Fruit fly (Drosophila melanogaster): ENCODE results near the gene CG14007.
A peak's percentile ranks its signal among the peaks of the same experiment; 100 is the strongest.

CG14007 gene

dm6 chr2L:5723859-5724475, 7.5 kb upstream of the CG14007 start (continued):
- TF ChIP-seq phol (tag; optimal IDR thresholded peaks at IDR 0.05): no peak
- TF ChIP-seq klu (GFP tag; IDR thresholded peaks at IDR 0.05): no peak
- TF ChIP-seq CrebB (tag; optimal IDR thresholded peaks at IDR 0.05): no peak
- no peak for TF ChIP-seq toy (GFP tag; IDR thresholded peaks at IDR 0.05)
- no peak for TF ChIP-seq peb (GFP tag; IDR thresholded peaks at IDR 0.05)
- TF ChIP-seq CG6854 (GFP tag; optimal IDR thresholded peaks at IDR 0.05): no peak
- no peak for TF ChIP-seq chn (GFP tag; optimal IDR thresholded peaks at IDR 0.05)
- TF ChIP-seq aop (GFP tag; IDR thresholded peaks at IDR 0.05): no peak
- peak; percentile 59; the same call in 1 of the 3 replicates for TF ChIP-seq CG2199 (GFP tag; IDR thresholded peaks at IDR 0.05)
- TF ChIP-seq CG14667 (GFP tag; IDR thresholded peaks at IDR 0.05): no peak
- no peak for TF ChIP-seq CG34376 (GFP tag; optimal IDR thresholded peaks at IDR 0.05)
- TF ChIP-seq Drgx (GFP tag; IDR thresholded peaks at IDR 0.05): 0 out of 2 replicates have a peak, but pooled peaks have one; percentile 30
- peak; percentile 1 for TF ChIP-seq CG15601 (tag; optimal IDR thresholded peaks at IDR 0.05)
- TF ChIP-seq MTF-1 (GFP tag; optimal IDR thresholded peaks at IDR 0.05; ENCODE audit: borderline replicate concordance): no peak
- no peak for TF ChIP-seq NK7.1 (GFP tag; optimal IDR thresholded peaks at IDR 0.05)
- no peak for TF ChIP-seq emc (GFP tag; optimal IDR thresholded peaks at IDR 0.05)
- no peak for TF ChIP-seq CHES-1-like (GFP tag; optimal IDR thresholded peaks at IDR 0.05)
- peak; percentile 29; the same call in 1 of the 2 replicates for TF ChIP-seq Bgb (GFP tag; IDR thresholded peaks at IDR 0.05; ENCODE audit: partially characterized antibody)
- no peak for TF ChIP-seq az2 (GFP tag; optimal IDR thresholded peaks at IDR 0.05)
- TF ChIP-seq Vsx1 (GFP tag; optimal IDR thresholded peaks at IDR 0.05): peak; percentile 10
- TF ChIP-seq Chrac-16 (GFP tag; optimal IDR thresholded peaks at IDR 0.05): no peak
- TF ChIP-seq Med (GFP tag): peak; percentile 68
- TF ChIP-seq sens (GFP tag): no peak
- TF ChIP-seq CG15696 (tag; optimal IDR thresholded peaks at IDR 0.05): no peak
- TF ChIP-seq Fer3 (tag; optimal IDR thresholded peaks at IDR 0.05): no peak
- no peak for TF ChIP-seq CG1602 (GFP tag; optimal IDR thresholded peaks at IDR 0.05)
- no peak for TF ChIP-seq Deaf1 (tag; optimal IDR thresholded peaks at IDR 0.05)
- TF ChIP-seq CG10267 (tag; optimal IDR thresholded peaks at IDR 0.05): no peak
- no peak for TF ChIP-seq sisA (GFP tag; IDR thresholded peaks at IDR 0.05)
- peak; percentile 2 for TF ChIP-seq HHEX (GFP tag; optimal IDR thresholded peaks at IDR 0.05)
- peak; percentile 83 for TF ChIP-seq Myb (GFP tag; optimal IDR thresholded peaks at IDR 0.05)
- TF ChIP-seq abd-A (tag; optimal IDR thresholded peaks at IDR 0.05): no peak
- no peak for TF ChIP-seq Ravus (GFP tag; IDR thresholded peaks at IDR 0.05)
- TF ChIP-seq Meics (GFP tag; optimal IDR thresholded peaks at IDR 0.05): no peak
- TF ChIP-seq Abd-B (GFP tag; optimal IDR thresholded peaks at IDR 0.05): peak; percentile 59
- no peak for TF ChIP-seq grn (GFP tag; optimal IDR thresholded peaks at IDR 0.05)
- TF ChIP-seq Pdp1 (GFP tag; optimal IDR thresholded peaks at IDR 0.05): peak in 1 of 2 experiments; percentile 52
- TF ChIP-seq Rfx (GFP tag; IDR thresholded peaks at IDR 0.05): 0 out of 2 replicates have a peak, but pooled peaks have one; percentile 4
- TF ChIP-seq dmrt99B (tag; optimal IDR thresholded peaks at IDR 0.05): no peak
- TF ChIP-seq CG17829 (tag; optimal IDR thresholded peaks at IDR 0.05): no peak
- peak; percentile 9 for TF ChIP-seq CoRest (tag; optimal IDR thresholded peaks at IDR 0.05)
- TF ChIP-seq Hand (GFP tag; optimal IDR thresholded peaks at IDR 0.05): no peak
- TF ChIP-seq zf30C (GFP tag; optimal IDR thresholded peaks at IDR 0.05): peak; percentile 41
- no peak for TF ChIP-seq CG10543 (GFP tag; optimal IDR thresholded peaks at IDR 0.05)
- TF ChIP-seq stwl (tag; optimal IDR thresholded peaks at IDR 0.05): peak; percentile 51
- TF ChIP-seq vvl (GFP tag; IDR thresholded peaks at IDR 0.05): peak; percentile 19; the same call in 1 of the 2 replicates
- no peak for TF ChIP-seq CG12744 (GFP tag; optimal IDR thresholded peaks at IDR 0.05)
- TF ChIP-seq zen (tag; optimal IDR thresholded peaks at IDR 0.05): peak; percentile 40
